Worm (Caenorhabditis elegans) whole organism, young adult: ENCODE data around the gene F09A5.2.

Experiments
- B0019.2 ChIP-seq: fragments of 200-800 bp; sonication (Bioruptor generic); conservative IDR thresholded peaks from 2 replicates; pipeline ENCODE4 v1.3.6; 2022; ENCODE audit warnings: missing genetic modification reagents, missing genetic modification characterization, missing compliant biosample characterization
- C06A6.2 ChIP-seq: fragments of 200-800 bp; sonication (Bioruptor generic); conservative IDR thresholded peaks from 2 replicates; pipeline ENCODE4 v1.3.6; 2022; ENCODE audit warnings: missing genetic modification characterization, missing compliant biosample characterization
- D2030.7 ChIP-seq: fragments of 200-800 bp; sonication (Bioruptor generic); IDR thresholded peaks from 2 replicates; pipeline ENCODE4 v1.3.6; 2022; ENCODE audit warnings: missing genetic modification reagents, missing genetic modification characterization, missing compliant biosample characterization
- F10E7.11 ChIP-seq: sonication (generic microtip); optimal IDR thresholded peaks from 2 replicates; lab custom pipeline; 2017; ENCODE audit warnings: mild to moderate bottlenecking, missing genetic modification characterization, moderate library complexity, missing compliant biosample characterization
- F23B12.7 ChIP-seq: sonication (generic microtip); optimal IDR thresholded peaks from 2 replicates; lab custom pipeline; 2017; ENCODE audit warnings: missing genetic modification characterization, mild to moderate bottlenecking, missing compliant biosample characterization, antibody characterized with exemption, moderate library complexity; ENCODE audit not compliant: insufficient read depth
- F37B4.10 ChIP-seq: fragments of 200-800 bp; sonication (Bioruptor generic); IDR thresholded peaks from 2 replicates; pipeline ENCODE4 v1.3.6; 2022; ENCODE audit warnings: missing genetic modification characterization, missing compliant biosample characterization
- F49E8.2 ChIP-seq: sonication (generic microtip); optimal IDR thresholded peaks from 3 replicates; lab custom pipeline; 2017; ENCODE audit warnings: missing genetic modification characterization, mild to moderate bottlenecking, missing compliant biosample characterization, antibody characterized with exemption, moderate library complexity; ENCODE audit not compliant: insufficient read depth
- F55B11.4 ChIP-seq: sonication (generic microtip); optimal IDR thresholded peaks from 2 replicates; lab custom pipeline; 2016; ENCODE audit warnings: missing compliant biosample characterization, missing genetic modification characterization, borderline replicate concordance; ENCODE audit not compliant: insufficient read depth
- K12H6.12 ChIP-seq: fragments of 200-800 bp; sonication (Bioruptor generic); optimal IDR thresholded peaks from 2 replicates; lab custom pipeline; 2018; ENCODE audit warnings: mild to moderate bottlenecking, missing genetic modification characterization, missing compliant biosample characterization
- Y53F4B.3 ChIP-seq: fragments of 200-800 bp; sonication (Bioruptor generic); IDR thresholded peaks from 2 replicates; pipeline ENCODE4 v1.3.6; 2022; ENCODE audit warnings: missing genetic modification reagents, missing genetic modification characterization, missing compliant biosample characterization
- Y67H2A.10 ChIP-seq: fragments of 200-800 bp; sonication (Bioruptor generic); conservative IDR thresholded peaks from 2 replicates; pipeline ENCODE4 v1.3.6; 2022; ENCODE audit warnings: missing genetic modification reagents, missing genetic modification characterization, missing compliant biosample characterization
- Y79H2A.3 ChIP-seq: fragments of 200-800 bp; sonication (Bioruptor generic); conservative IDR thresholded peaks from 2 replicates; pipeline ENCODE4 v1.3.6; 2022; ENCODE audit warnings: missing genetic modification reagents, missing genetic modification characterization, missing compliant biosample characterization
- Y95B8A.8 ChIP-seq: fragments of 200-800 bp; sonication (Bioruptor generic); IDR thresholded peaks from 2 replicates; pipeline ENCODE4 v1.3.6; 2022; ENCODE audit warnings: missing genetic modification reagents, missing genetic modification characterization, missing compliant biosample characterization
- ZK185.1 ChIP-seq: sonication (generic microtip); optimal IDR thresholded peaks from 2 replicates; lab custom pipeline; 2016; ENCODE audit warnings: mild to moderate bottlenecking, missing genetic modification characterization, missing compliant biosample characterization; ENCODE audit not compliant: poor library complexity, severe bottlenecking
- ama-1 ChIP-seq, 3 experiments: fragments of 150-350 bp in 1 of 3; sonication (generic microtip) in 2 of 3; optimal IDR thresholded peaks; 2 replicates each; lab custom pipeline; 2014 to 2018; ENCODE audit warnings: missing biosample characterization in 2 of 3, missing genetic modification characterization in 2 of 3, missing genetic modification reagents in 2 of 3
- attf-5 ChIP-seq: fragments of 200-800 bp; sonication (Bioruptor generic); optimal IDR thresholded peaks from 2 replicates; lab custom pipeline; 2018; ENCODE audit warnings: mild to moderate bottlenecking, missing genetic modification characterization, missing compliant biosample characterization
- attf-6 ChIP-seq: fragments of 200-800 bp; sonication (Bioruptor generic); IDR thresholded peaks from 2 replicates; pipeline ENCODE4 v1.3.6; 2022; ENCODE audit warnings: missing genetic modification reagents, missing genetic modification characterization, missing compliant biosample characterization
- bed-1 ChIP-seq: fragments of 200-800 bp; sonication (Bioruptor generic); IDR thresholded peaks from 2 replicates; pipeline ENCODE4 v1.3.6; 2022; ENCODE audit warnings: missing genetic modification reagents, missing genetic modification characterization, missing compliant biosample characterization
- ceh-58 ChIP-seq: fragments of 200-800 bp; sonication (Bioruptor generic); IDR thresholded peaks from 2 replicates; pipeline ENCODE4 v1.3.6; 2022; ENCODE audit warnings: missing genetic modification characterization, missing compliant biosample characterization
- dpff-1 ChIP-seq: sonication (generic microtip); optimal IDR thresholded peaks from 2 replicates; lab custom pipeline; 2017; ENCODE audit warnings: mild to moderate bottlenecking, missing genetic modification characterization, missing compliant biosample characterization
- him-1 ChIP-seq: sonication (generic microtip); optimal IDR thresholded peaks from 2 replicates; lab custom pipeline; 2016; ENCODE audit warnings: missing genotype, missing genetic modification reagents, missing genetic modification characterization, missing compliant biosample characterization
- hlh-12 ChIP-seq: sonication (generic microtip); optimal IDR thresholded peaks from 2 replicates; lab custom pipeline; 2016; ENCODE audit warnings: missing genetic modification characterization, missing compliant biosample characterization
- hmg-1.2 ChIP-seq: fragments of 200-800 bp; sonication (Bioruptor generic); IDR thresholded peaks from 2 replicates; pipeline ENCODE4 v1.3.6; 2022; ENCODE audit warnings: missing genetic modification reagents, missing genetic modification characterization, missing compliant biosample characterization
- lin-35 ChIP-seq, 3 experiments: fragments of 150-350 bp in 2 of 3; sonication (generic microtip) in 1 of 3; optimal IDR thresholded peaks; 2 replicates each; lab custom pipeline; 2014 to 2018; ENCODE audit warnings: missing biosample characterization in 3 of 3, missing genetic modification characterization in 3 of 3, missing genetic modification reagents in 3 of 3
- lir-1 ChIP-seq: fragments of 200-800 bp; sonication (Bioruptor generic); conservative IDR thresholded peaks from 2 replicates; pipeline ENCODE4 v1.3.6; 2022; ENCODE audit warnings: missing genetic modification reagents, missing genetic modification characterization, missing compliant biosample characterization
- lsy-27 ChIP-seq: sonication (generic microtip); optimal IDR thresholded peaks from 2 replicates; lab custom pipeline; 2017; ENCODE audit warnings: missing genetic modification characterization, mild to moderate bottlenecking, missing compliant biosample characterization, antibody characterized with exemption, missing genotype, borderline replicate concordance; ENCODE audit not compliant: insufficient read depth
- nfya-1 ChIP-seq: sonication (generic microtip); optimal IDR thresholded peaks from 2 replicates; lab custom pipeline; 2017; ENCODE audit warnings: antibody characterized with exemption, missing compliant biosample characterization, missing genetic modification characterization, borderline replicate concordance; ENCODE audit not compliant: insufficient read depth
- nfya-2 ChIP-seq: fragments of 200-800 bp; sonication (Bioruptor generic); IDR thresholded peaks from 2 replicates; pipeline ENCODE4 v1.3.6; 2022; ENCODE audit warnings: missing genetic modification reagents, missing genetic modification characterization, missing compliant biosample characterization
- nhr-120 ChIP-seq: fragments of 200-800 bp; sonication (Bioruptor generic); IDR thresholded peaks from 2 replicates; pipeline ENCODE4 v1.3.6; 2022; ENCODE audit warnings: missing genetic modification characterization, missing compliant biosample characterization
- rpc-1 ChIP-seq, 2 experiments: fragments of 150-350 bp in 1 of 2; sonication (generic microtip) in 1 of 2; optimal IDR thresholded peaks; 2 replicates each; lab custom pipeline; 2014 to 2018; ENCODE audit warnings: missing biosample characterization in 1 of 2, missing genetic modification characterization in 1 of 2, missing genetic modification reagents in 1 of 2, missing genotype in 1 of 2
- sdz-38 ChIP-seq: sonication (generic microtip); optimal IDR thresholded peaks from 2 replicates; lab custom pipeline; 2016; ENCODE audit warnings: missing genotype, missing genetic modification characterization, missing compliant biosample characterization
- snpc-3.4 ChIP-seq: sonication (generic microtip); optimal IDR thresholded peaks from 2 replicates; lab custom pipeline; 2017; ENCODE audit warnings: missing genetic modification characterization, mild to moderate bottlenecking, missing compliant biosample characterization, antibody characterized with exemption, moderate library complexity, missing genotype, missing genetic modification reagents
- sptf-2 ChIP-seq: fragments of 200-800 bp; sonication (Bioruptor generic); optimal IDR thresholded peaks from 2 replicates; lab custom pipeline; 2018; ENCODE audit warnings: mild to moderate bottlenecking, missing genetic modification characterization, missing compliant biosample characterization
- tbp1 ChIP-seq: fragments of 200-800 bp; sonication (Bioruptor generic); optimal IDR thresholded peaks from 2 replicates; lab custom pipeline; 2018; ENCODE audit warnings: mild to moderate bottlenecking, missing genetic modification characterization, missing compliant biosample characterization
- tlf-1 ChIP-seq: fragments of 200-800 bp; sonication (Bioruptor generic); optimal IDR thresholded peaks from 2 replicates; lab custom pipeline; 2018; ENCODE audit warnings: mild to moderate bottlenecking, missing genetic modification characterization, missing compliant biosample characterization
- unc-130 ChIP-seq: sonication (generic microtip); optimal IDR thresholded peaks from 2 replicates; lab custom pipeline; 2016; ENCODE audit warnings: missing genetic modification reagents, missing genetic modification characterization, missing compliant biosample characterization
- xnd-1 ChIP-seq: sonication (generic microtip); optimal IDR thresholded peaks from 2 replicates; lab custom pipeline; 2016; ENCODE audit warnings: missing genotype, missing genetic modification reagents, missing genetic modification characterization, missing compliant biosample characterization
- zfh-2 ChIP-seq: fragments of 200-800 bp; sonication (Bioruptor generic); conservative IDR thresholded peaks from 2 replicates; pipeline ENCODE4 v1.3.6; 2022; ENCODE audit warnings: missing genetic modification reagents, missing genetic modification characterization, missing compliant biosample characterization
- ztf-26 ChIP-seq: sonication (generic microtip); optimal IDR thresholded peaks from 2 replicates; lab custom pipeline; 2017; ENCODE audit warnings: missing genetic modification characterization, missing compliant biosample characterization
- ztf-3 ChIP-seq: fragments of 200-800 bp; sonication (Bioruptor generic); optimal IDR thresholded peaks from 2 replicates; lab custom pipeline; 2018; ENCODE audit warnings: mild to moderate bottlenecking, missing genetic modification characterization, missing compliant biosample characterization

F09A5.2 gene

DNA sequence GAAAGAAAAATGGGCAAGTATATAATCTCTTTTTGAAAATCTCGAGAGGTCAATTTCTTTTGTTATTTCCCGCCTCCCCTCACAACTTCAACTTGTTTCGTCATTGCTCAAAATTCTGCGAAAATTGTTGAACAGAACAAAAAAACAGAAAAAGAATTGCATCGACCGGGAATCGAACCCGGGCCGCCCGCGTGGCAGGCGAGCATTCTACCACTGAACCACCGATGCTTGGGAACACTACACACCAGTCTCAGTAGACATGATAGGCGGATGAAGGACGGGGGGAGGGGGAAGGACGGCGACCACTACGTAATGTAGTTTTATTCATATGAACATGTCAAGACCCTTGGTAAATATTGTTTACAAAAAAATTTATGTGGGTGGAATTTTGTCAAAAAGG lies 13.8 kb upstream of the F09A5.2 start (continued):
- TF ChIP-seq snpc-3.4 (tag; lab: Kevin White, UChicago), result peak; percentile 75
- no peak; the same call in 1 of the 2 replicates for TF ChIP-seq lir-1 (GFP tag; lab: Robert Waterston, UW)
- TF ChIP-seq tbp1 (GFP tag; lab: Kevin White, UChicago), result peak; percentile 99
- TF ChIP-seq bed-1, result no peak
- no peak for TF ChIP-seq sdz-38 (tag; lab: Kevin White, UChicago)
- peak; percentile 75 for TF ChIP-seq attf-5
- TF ChIP-seq xnd-1 (tag; lab: Kevin White, UChicago), result no peak
- no peak for TF ChIP-seq nfya-2
- TF ChIP-seq him-1 (tag; lab: Kevin White, UChicago), result peak; percentile 37
- peak; percentile 89 for TF ChIP-seq Y95B8A.8 (GFP tag; lab: Robert Waterston, UW)
- no peak; the same call in 1 of the 2 replicates for TF ChIP-seq C06A6.2 (GFP tag; lab: Robert Waterston, UW)
- peak; percentile 79; the same call in 1 of the 2 replicates for TF ChIP-seq attf-6
- TF ChIP-seq dpff-1 (tag; lab: Kevin White, UChicago), result no peak
- TF ChIP-seq K12H6.12, result peak; percentile 76
- peak; percentile 41 for TF ChIP-seq unc-130 (GFP tag; lab: Kevin White, UChicago)
- TF ChIP-seq Y79H2A.3, result 0 out of 2 replicates have a peak, but pooled peaks have one; percentile 70
- peak; percentile 48 for TF ChIP-seq tlf-1 (GFP tag; lab: Kevin White, UChicago)
- no peak for TF ChIP-seq B0019.2
- TF ChIP-seq F55B11.4 (tag; lab: Kevin White, UChicago), result no peak
- TF ChIP-seq F10E7.11, result peak; percentile 88
- TF ChIP-seq hmg-1.2, result peak; percentile 84
- TF ChIP-seq hlh-12 (tag; lab: Kevin White, UChicago), result no peak
- TF ChIP-seq ceh-58 (GFP tag; lab: Robert Waterston, UW), result no peak
- TF ChIP-seq zfh-2 (GFP tag; lab: Robert Waterston, UW), result no peak
- peak; percentile 81 for TF ChIP-seq ztf-26
- no peak for TF ChIP-seq F37B4.10 (GFP tag; lab: Robert Waterston, UW)
- TF ChIP-seq ZK185.1 (tag; lab: Kevin White, UChicago), result peak; percentile 64
- peak in 1 of 3 experiments; percentile 72 for TF ChIP-seq lin-35 (GFP tag; optimal IDR thresholded peaks at IDR 0.05; lab: Kevin White, UChicago)
- peak; percentile 67 for TF ChIP-seq F23B12.7 (tag; lab: Kevin White, UChicago)
- peak; percentile 58; the same call in 1 of the 2 replicates for TF ChIP-seq Y67H2A.10
- no peak for TF ChIP-seq nfya-1 (tag; lab: Kevin White, UChicago)
- TF ChIP-seq rpc-1 (optimal IDR thresholded peaks at IDR 0.05; lab: Kevin White, UChicago), result peak; percentile 82
- peak; percentile 87 for TF ChIP-seq rpc-1 (tag; optimal IDR thresholded peaks at IDR 0.05; lab: Kevin White, UChicago)
- TF ChIP-seq F49E8.2, result peak; percentile 33
- peak; percentile 17 for TF ChIP-seq lsy-27 (tag; lab: Kevin White, UChicago)
- TF ChIP-seq Y53F4B.3, result peak; percentile 72; the same call in 1 of the 2 replicates
- peak; percentile 54 for TF ChIP-seq sptf-2
- peak; percentile 88 for TF ChIP-seq D2030.7 (GFP tag; lab: Robert Waterston, UW)
- TF ChIP-seq ztf-3, result peak; percentile 16
- TF ChIP-seq nhr-120 (GFP tag; lab: Robert Waterston, UW), result no peak
- no peak for TF ChIP-seq ama-1 (optimal IDR thresholded peaks at IDR 0.05; lab: Kevin White, UChicago)
- peak in 1 of 2 experiments; percentile 66 for TF ChIP-seq ama-1 (GFP tag; optimal IDR thresholded peaks at IDR 0.05; lab: Kevin White, UChicago)
